Fruit fly (Drosophila melanogaster) whole organism, embryonic: Measurements from ENCODE around the gene CG42815.

Experiments used
- Asciz ChIP-seq: fragments of 200-800 bp; sonication (Bioruptor generic); optimal IDR thresholded peaks from 2 replicates; lab custom pipeline; 2017; ENCODE audit warnings: missing biosample characterization, mild to moderate bottlenecking, missing genetic modification characterization, missing genetic modification reagents
- Atf-2 ChIP-seq: fragments of 200-800 bp; sonication (Bioruptor generic); optimal IDR thresholded peaks from 2 replicates; lab custom pipeline; 2016; ENCODE audit warnings: missing biosample characterization, missing genetic modification characterization
- Bdp1 ChIP-seq: fragments of 200-800 bp; sonication (Bioruptor generic); optimal IDR thresholded peaks from 3 replicates; lab custom pipeline; 2016; ENCODE audit warnings: missing biosample characterization, missing genetic modification characterization
- Bgb ChIP-seq: fragments of 200-800 bp; sonication (Bioruptor generic); IDR thresholded peaks from 2 replicates; pipeline ENCODE4 v1.3.6; 2022; ENCODE audit warnings: missing biosample characterization, missing genetic modification characterization; ENCODE audit not compliant: partially characterized antibody
- CG10462 ChIP-seq: fragments of 200-800 bp; sonication (Bioruptor generic); optimal IDR thresholded peaks from 2 replicates; lab custom pipeline; 2016; ENCODE audit warnings: missing biosample characterization, missing genetic modification characterization
- CG12071 ChIP-seq: fragments of 200-800 bp; sonication (Bioruptor generic); optimal IDR thresholded peaks from 3 replicates; lab custom pipeline; 2018; ENCODE audit warnings: missing biosample characterization, mild to moderate bottlenecking, missing genetic modification characterization
- CG14860 ChIP-seq: fragments of 200-800 bp; sonication (Bioruptor generic); IDR thresholded peaks from 3 replicates; pipeline ENCODE4 v1.3.6; 2022; ENCODE audit warnings: missing biosample characterization, missing genetic modification characterization; ENCODE audit not compliant: partially characterized antibody
- CG17385 ChIP-seq: fragments of 200-800 bp; sonication (Bioruptor generic); optimal IDR thresholded peaks from 3 replicates; lab custom pipeline; 2018; ENCODE audit warnings: missing biosample characterization, mild to moderate bottlenecking, missing genetic modification characterization
- CG18011 ChIP-seq: fragments of 200-800 bp; sonication (Bioruptor generic); optimal IDR thresholded peaks from 2 replicates; lab custom pipeline; 2017; ENCODE audit warnings: missing biosample characterization, missing genetic modification characterization, mild to moderate bottlenecking, moderate library complexity, missing genotype
- CG31365 ChIP-seq: fragments of 200-800 bp; sonication (Bioruptor generic); optimal IDR thresholded peaks from 2 replicates; lab custom pipeline; 2018; ENCODE audit warnings: missing biosample characterization, mild to moderate bottlenecking, missing genetic modification characterization
- CG3847 ChIP-seq: fragments of 200-800 bp; sonication (Bioruptor generic); IDR thresholded peaks from 2 replicates; pipeline ENCODE4 v1.3.6; 2022; ENCODE audit warnings: missing biosample characterization, missing genetic modification characterization
- CG4707 ChIP-seq: fragments of 200-800 bp; sonication (Bioruptor generic); optimal IDR thresholded peaks from 2 replicates; lab custom pipeline; 2018; ENCODE audit warnings: missing biosample characterization, mild to moderate bottlenecking, missing genetic modification characterization, moderate library complexity
- CG5180 ChIP-seq: fragments of 200-800 bp; sonication (Bioruptor generic); optimal IDR thresholded peaks from 3 replicates; lab custom pipeline; 2017; ENCODE audit warnings: missing biosample characterization, missing genetic modification characterization, mild to moderate bottlenecking, moderate library complexity, missing genetic modification reagents
- CG6175 ChIP-seq: fragments of 200-800 bp; sonication (Bioruptor generic); IDR thresholded peaks from 3 replicates; pipeline ENCODE4 v1.3.6; 2022; ENCODE audit warnings: missing biosample characterization, missing genetic modification characterization
- CG6654 ChIP-seq: fragments of 200-800 bp; sonication (Bioruptor generic); optimal IDR thresholded peaks from 2 replicates; lab custom pipeline; 2017; ENCODE audit warnings: missing biosample characterization, mild to moderate bottlenecking, missing genetic modification characterization
- CG8089 ChIP-seq: fragments of 200-800 bp; sonication (Bioruptor generic); optimal IDR thresholded peaks from 3 replicates; lab custom pipeline; 2016; ENCODE audit warnings: missing biosample characterization, missing genetic modification characterization
- CG8359 ChIP-seq: fragments of 200-800 bp; sonication (Bioruptor generic); optimal IDR thresholded peaks from 2 replicates; lab custom pipeline; 2017; ENCODE audit warnings: missing biosample characterization, mild to moderate bottlenecking, missing genetic modification characterization, borderline replicate concordance
- CG9817 ChIP-seq: fragments of 200-800 bp; sonication (Bioruptor generic); optimal IDR thresholded peaks from 2 replicates; lab custom pipeline; 2018; ENCODE audit warnings: missing biosample characterization, mild to moderate bottlenecking, missing genetic modification characterization, moderate library complexity
- CG9932 ChIP-seq: fragments of 200-800 bp; sonication (Bioruptor generic); IDR thresholded peaks from 2 replicates; pipeline ENCODE4 v1.3.6; 2022; ENCODE audit warnings: missing biosample characterization, missing genetic modification characterization
- Dbx ChIP-seq: fragments of 200-800 bp; sonication (Bioruptor generic); IDR thresholded peaks from 3 replicates; pipeline ENCODE4 v1.3.6; 2022; ENCODE audit warnings: missing biosample characterization, missing genetic modification characterization
- Dip3 ChIP-seq: fragments of 200-800 bp; sonication (Bioruptor generic); optimal IDR thresholded peaks from 3 replicates; lab custom pipeline; 2016; ENCODE audit warnings: missing biosample characterization, missing genetic modification characterization
- Elba2 ChIP-seq: fragments of 200-800 bp; sonication (Bioruptor generic); optimal IDR thresholded peaks from 3 replicates; lab custom pipeline; 2016; ENCODE audit warnings: missing biosample characterization, missing genetic modification characterization
- HLHmδ ChIP-seq: fragments of 200-800 bp; sonication (Bioruptor generic); optimal IDR thresholded peaks from 2 replicates; lab custom pipeline; 2018; ENCODE audit warnings: missing biosample characterization, mild to moderate bottlenecking, missing genetic modification characterization, moderate library complexity
- Jarid2 ChIP-seq: fragments of 200-800 bp; sonication (Bioruptor generic); optimal IDR thresholded peaks from 3 replicates; lab custom pipeline; 2017; ENCODE audit warnings: mild to moderate bottlenecking, missing biosample characterization, missing genetic modification reagents, missing genetic modification characterization
- MTF-1 ChIP-seq: fragments of 200-800 bp; sonication (Bioruptor generic); optimal IDR thresholded peaks from 2 replicates; lab custom pipeline; 2018; ENCODE audit warnings: missing biosample characterization, mild to moderate bottlenecking, missing genetic modification characterization, borderline replicate concordance
- Spps ChIP-seq: fragments of 200-800 bp; sonication (Bioruptor generic); optimal IDR thresholded peaks from 2 replicates; lab custom pipeline; 2018; ENCODE audit warnings: missing biosample characterization, mild to moderate bottlenecking, missing genetic modification characterization
- TFAM ChIP-seq: fragments of 200-800 bp; sonication (Bioruptor generic); optimal IDR thresholded peaks from 2 replicates; lab custom pipeline; 2017; ENCODE audit warnings: missing biosample characterization, missing genetic modification characterization, inconsistent platforms
- Vsx1 ChIP-seq: fragments of 200-800 bp; sonication (Bioruptor generic); optimal IDR thresholded peaks from 2 replicates; lab custom pipeline; 2017; ENCODE audit warnings: missing biosample characterization, mild to moderate bottlenecking, missing genetic modification characterization, missing genetic modification reagents
- Xrp1 ChIP-seq: fragments of 200-800 bp; sonication (Bioruptor generic); IDR thresholded peaks from 2 replicates; pipeline ENCODE4 v1.3.6; 2022; ENCODE audit warnings: missing biosample characterization, missing genetic modification characterization
- az2 ChIP-seq: fragments of 200-800 bp; sonication (Bioruptor generic); optimal IDR thresholded peaks from 3 replicates; lab custom pipeline; 2016; ENCODE audit warnings: missing biosample characterization, missing genetic modification characterization
- btn ChIP-seq: fragments of 200-800 bp; sonication (Bioruptor generic); optimal IDR thresholded peaks from 2 replicates; lab custom pipeline; 2016; ENCODE audit warnings: missing biosample characterization, missing genetic modification characterization
- caup ChIP-seq: fragments of 200-800 bp; sonication (Bioruptor generic); optimal IDR thresholded peaks from 3 replicates; lab custom pipeline; 2017; ENCODE audit warnings: missing biosample characterization, mild to moderate bottlenecking, missing genetic modification characterization, moderate library complexity; ENCODE audit not compliant: severe bottlenecking
- danr ChIP-seq: fragments of 200-800 bp; sonication (Bioruptor generic); IDR thresholded peaks from 2 replicates; pipeline ENCODE4 v1.3.6; 2022; ENCODE audit warnings: missing biosample characterization, missing genetic modification characterization
- gce ChIP-seq: fragments of 200-800 bp; sonication (Bioruptor generic); IDR thresholded peaks from 3 replicates; pipeline ENCODE4 v1.3.6; 2022; ENCODE audit warnings: missing biosample characterization, missing genetic modification characterization
- gcm ChIP-seq: fragments of 200-800 bp; sonication (Bioruptor generic); optimal IDR thresholded peaks from 2 replicates; lab custom pipeline; 2019; ENCODE audit warnings: missing biosample characterization, mild to moderate bottlenecking, missing genetic modification characterization, moderate library complexity
- gfzf ChIP-seq: fragments of 200-800 bp; sonication (Bioruptor generic); optimal IDR thresholded peaks from 2 replicates; lab custom pipeline; 2016; ENCODE audit warnings: missing biosample characterization, mild to moderate bottlenecking, missing genetic modification characterization, moderate library complexity
- hkb ChIP-seq, 2 experiments: fragments of 200-800 bp in 1 of 2; fragments of >200 bp in 1 of 2; sonication (Bioruptor generic) in 1 of 2; IDR thresholded peaks in 1 of 2; optimal IDR thresholded peaks in 1 of 2; 2 replicates each; pipeline versions ENCODE4 v1.3.6 to Lab custom; 2017 to 2022; ENCODE audit warnings: missing biosample characterization in 1 of 2, missing genetic modification characterization in 1 of 2
- klu ChIP-seq: fragments of 200-800 bp; sonication (Bioruptor generic); IDR thresholded peaks from 2 replicates; pipeline ENCODE4 v1.3.6; 2022; ENCODE audit warnings: missing biosample characterization, missing genetic modification characterization
- mld ChIP-seq: fragments of 200-800 bp; sonication (Bioruptor generic); IDR thresholded peaks from 3 replicates; pipeline ENCODE4 v1.3.6; 2022; ENCODE audit warnings: missing biosample characterization, missing genetic modification characterization; ENCODE audit not compliant: partially characterized antibody
- nmo ChIP-seq: fragments of 200-800 bp; sonication (Bioruptor generic); optimal IDR thresholded peaks from 2 replicates; lab custom pipeline; 2018; ENCODE audit warnings: missing biosample characterization, mild to moderate bottlenecking, missing genetic modification characterization, moderate library complexity
- psq ChIP-seq: fragments of 200-800 bp; sonication (Bioruptor generic); optimal IDR thresholded peaks from 2 replicates; lab custom pipeline; 2017; ENCODE audit warnings: missing biosample characterization, missing genetic modification characterization
- pzg ChIP-seq: fragments of 200-800 bp; sonication (Bioruptor generic); optimal IDR thresholded peaks from 3 replicates; lab custom pipeline; 2018; ENCODE audit warnings: missing biosample characterization, mild to moderate bottlenecking, missing genetic modification characterization, moderate library complexity
- rib ChIP-seq: fragments of 200-800 bp; sonication (Bioruptor generic); IDR thresholded peaks from 2 replicates; pipeline ENCODE4 v1.3.6; 2022; ENCODE audit warnings: missing biosample characterization, missing genetic modification characterization
- ro ChIP-seq: fragments of 200-800 bp; sonication (Bioruptor generic); IDR thresholded peaks from 2 replicates; pipeline ENCODE4 v1.3.6; 2022; ENCODE audit warnings: missing biosample characterization, missing genetic modification characterization
- tgo ChIP-seq: fragments of 200-800 bp; sonication (Bioruptor generic); IDR thresholded peaks from 3 replicates; pipeline ENCODE4 v1.3.6; 2022; ENCODE audit warnings: missing biosample characterization, missing genetic modification characterization
- tx ChIP-seq: fragments of 200-800 bp; sonication (Bioruptor generic); optimal IDR thresholded peaks from 2 replicates; lab custom pipeline; 2016; ENCODE audit warnings: missing biosample characterization, missing genetic modification characterization
- yki ChIP-seq: fragments of >200 bp; optimal IDR thresholded peaks from 3 replicates; lab custom pipeline; 2018
- zen ChIP-seq: fragments of 200-800 bp; sonication (Bioruptor generic); optimal IDR thresholded peaks from 3 replicates; lab custom pipeline; 2018; ENCODE audit warnings: missing biosample characterization, mild to moderate bottlenecking, missing genetic modification characterization, moderate library complexity

The CG42815 gene

DNA sequence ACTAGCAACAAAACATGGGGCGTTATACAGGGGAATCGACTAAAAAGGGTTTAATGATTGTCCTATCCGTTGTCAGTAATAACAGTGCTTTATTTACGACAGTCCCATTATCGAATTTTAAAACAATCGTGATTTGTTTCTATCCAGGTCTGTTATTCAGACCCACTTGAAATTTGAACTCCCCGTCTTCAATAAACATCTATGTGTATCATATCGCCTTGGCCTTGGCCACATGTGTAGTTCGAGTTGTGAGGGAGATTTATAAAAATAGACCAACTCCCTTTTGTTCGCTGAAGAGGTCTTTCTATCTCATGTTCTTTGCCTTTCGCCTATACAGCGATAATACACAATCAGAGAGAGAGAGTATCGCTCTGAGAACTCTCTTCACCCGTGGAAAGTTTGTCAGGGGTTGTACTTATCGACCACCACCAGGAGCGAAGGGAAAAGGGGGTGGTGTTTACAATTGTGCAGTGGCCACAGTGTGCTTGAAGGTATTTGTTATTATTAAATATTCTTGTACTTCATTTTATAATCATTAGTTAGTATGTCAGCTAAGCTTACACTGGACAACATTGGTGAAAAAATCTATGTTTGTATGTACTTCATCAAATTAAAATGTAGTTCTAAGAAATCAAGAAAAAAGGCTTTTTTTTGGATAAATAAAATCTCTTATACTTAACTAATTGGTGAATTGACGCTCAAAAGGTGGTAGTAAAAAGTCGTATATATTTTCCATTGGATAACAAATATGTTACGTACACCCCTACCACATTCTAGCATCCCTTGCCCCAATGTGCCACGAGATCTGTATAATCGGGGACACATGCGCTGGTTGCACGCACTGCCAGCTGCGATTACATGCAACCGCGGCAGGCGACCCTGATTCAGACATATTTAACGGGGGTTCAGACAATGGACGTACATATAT lies 33.9 kb downstream of the CG42815 start (continued):
- TF ChIP-seq TFAM (peak; percentile 39), CG5180 (GFP tag; lab: Kevin White, UChicago) (peak; percentile 77), tx (GFP tag; lab: Kevin White, UChicago) (peak; percentile 22), caup (GFP tag; lab: Kevin White, UChicago) (no peak), CG8359 (peak; percentile 75), Dip3 (GFP tag; lab: Kevin White, UChicago) (no peak), gce (no peak), CG9932 (GFP tag; lab: Robert Waterston, UW) (no peak), CG14860 (GFP tag; lab: Robert Waterston, UW) (no peak), Spps (tag; lab: Kevin White, UChicago) (peak; percentile 88), CG17385 (GFP tag; lab: Kevin White, UChicago) (peak; percentile 70), CG3847 (no peak), CG31365 (tag; lab: Kevin White, UChicago) (no peak), btn (peak; percentile 40), MTF-1 (GFP tag; lab: Kevin White, UChicago) (no peak), CG12071 (GFP tag; lab: Kevin White, UChicago) (no peak), yki (no peak), ro (GFP tag; lab: Robert Waterston, UW) (peak; percentile 68; the same call in 1 of the 2 replicates), psq (GFP tag; lab: Kevin White, UChicago) (peak; percentile 2), hkb (optimal IDR thresholded peaks at IDR 0.05; lab: Kevin White, UChicago) (no peak), hkb (GFP tag; IDR thresholded peaks at IDR 0.05; lab: Robert Waterston, UW) (peak; percentile 80), CG4707 (GFP tag; lab: Kevin White, UChicago) (peak; percentile 36), pzg (GFP tag; lab: Kevin White, UChicago) (no peak), Elba2 (GFP tag; lab: Kevin White, UChicago) (no peak), zen (tag; lab: Kevin White, UChicago) (peak; percentile 72), gfzf (GFP tag; lab: Kevin White, UChicago) (no peak), Bdp1 (GFP tag; lab: Kevin White, UChicago) (peak; percentile 25), CG9817 (peak; percentile 37), Dbx (no peak), Bgb (no peak), HLHmδ (GFP tag; lab: Kevin White, UChicago) (peak; percentile 69), klu (GFP tag; lab: Robert Waterston, UW) (no peak), rib (GFP tag; lab: Robert Waterston, UW) (no peak), Xrp1 (GFP tag; lab: Robert Waterston, UW) (peak; percentile 85), nmo (GFP tag; lab: Kevin White, UChicago) (peak; percentile 94), mld (GFP tag; lab: Robert Waterston, UW) (no peak), tgo (GFP tag; lab: Robert Waterston, UW) (peak; percentile 54), Atf-2 (GFP tag; lab: Kevin White, UChicago) (peak; percentile 64), az2 (GFP tag; lab: Kevin White, UChicago) (peak; percentile 79), gcm (peak; percentile 87), CG6654 (GFP tag; lab: Kevin White, UChicago) (peak; percentile 75), CG8089 (peak; percentile 65), CG6175 (GFP tag; lab: Robert Waterston, UW) (no peak), CG10462 (peak; percentile 67), Vsx1 (GFP tag; lab: Kevin White, UChicago) (peak; percentile 63), danr (GFP tag; lab: Robert Waterston, UW) (peak; percentile 49; the same call in 1 of the 2 replicates), Jarid2 (GFP tag; lab: Kevin White, UChicago) (peak; percentile 44), Asciz (GFP tag; lab: Kevin White, UChicago) (peak; percentile 82), CG18011 (no peak)
